Fruit fly (Drosophila melanogaster) whole organism, prepupa: ENCODE measurements around the gene CG31908.

Experiments
- CG11294 ChIP-seq: fragments of 200-800 bp; sonication (Bioruptor generic); IDR thresholded peaks from 2 replicates; pipeline ENCODE4 v1.3.6; 2022; ENCODE audit warnings: missing biosample characterization, missing genetic modification characterization
- CG11902 ChIP-seq: fragments of 200-800 bp; sonication (Bioruptor generic); optimal IDR thresholded peaks from 3 replicates; lab custom pipeline; 2016; ENCODE audit warnings: missing biosample characterization, missing genetic modification characterization
- CG1621 ChIP-seq: fragments of 200-800 bp; sonication (Bioruptor generic); optimal IDR thresholded peaks from 3 replicates; lab custom pipeline; 2018; ENCODE audit warnings: missing biosample characterization, mild to moderate bottlenecking, missing genetic modification characterization
- CG16779 ChIP-seq: fragments of 200-800 bp; sonication (Bioruptor generic); optimal IDR thresholded peaks from 3 replicates; lab custom pipeline; 2017; ENCODE audit warnings: missing biosample characterization, mild to moderate bottlenecking, missing genetic modification characterization
- CG3032 ChIP-seq: fragments of 200-800 bp; optimal IDR thresholded peaks from 2 replicates; lab custom pipeline; 2019; ENCODE audit warnings: missing biosample characterization, mild to moderate bottlenecking, missing genetic modification characterization, moderate library complexity
- CG31627 ChIP-seq: fragments of 200-800 bp; sonication (Bioruptor generic); optimal IDR thresholded peaks from 3 replicates; lab custom pipeline; 2016; ENCODE audit warnings: missing biosample characterization, missing genetic modification characterization
- CG3919 ChIP-seq: fragments of 200-800 bp; sonication (Bioruptor generic); optimal IDR thresholded peaks from 3 replicates; lab custom pipeline; 2016; ENCODE audit warnings: missing biosample characterization, missing genetic modification characterization
- CG6163 ChIP-seq: fragments of 200-800 bp; sonication (Bioruptor generic); IDR thresholded peaks from 3 replicates; pipeline ENCODE4 v1.3.6; 2022; ENCODE audit warnings: missing biosample characterization, missing genetic modification characterization
- CG6276 ChIP-seq: fragments of 200-800 bp; sonication (Bioruptor generic); optimal IDR thresholded peaks from 2 replicates; lab custom pipeline; 2017; ENCODE audit warnings: missing biosample characterization, mild to moderate bottlenecking, missing genetic modification characterization
- CG6792 ChIP-seq: fragments of 200-800 bp; sonication (Bioruptor generic); optimal IDR thresholded peaks from 3 replicates; lab custom pipeline; 2016; ENCODE audit warnings: missing biosample characterization, missing genetic modification characterization
- CG6808 ChIP-seq: fragments of 200-800 bp; sonication (Bioruptor generic); optimal IDR thresholded peaks from 3 replicates; lab custom pipeline; 2017; ENCODE audit warnings: missing biosample characterization, missing genetic modification characterization, mild to moderate bottlenecking, moderate library complexity, missing genetic modification reagents
- CG6854 ChIP-seq: fragments of 200-800 bp; sonication (Bioruptor generic); optimal IDR thresholded peaks from 2 replicates; lab custom pipeline; 2017; ENCODE audit warnings: missing biosample characterization, mild to moderate bottlenecking, missing genetic modification characterization
- CG8119 ChIP-seq: fragments of 200-800 bp; sonication (Bioruptor generic); IDR thresholded peaks from 3 replicates; pipeline ENCODE4 v1.3.6; 2022; ENCODE audit warnings: missing biosample characterization, missing genetic modification characterization
- CG8319 ChIP-seq: fragments of 200-800 bp; sonication (Bioruptor generic); optimal IDR thresholded peaks from 3 replicates; lab custom pipeline; 2016; ENCODE audit warnings: missing biosample characterization, missing genetic modification characterization
- Eip75B ChIP-seq: fragments of 200-800 bp; sonication (Bioruptor generic); optimal IDR thresholded peaks from 3 replicates; lab custom pipeline; 2016; ENCODE audit warnings: missing biosample characterization, missing genetic modification characterization
- Eip78C ChIP-seq: fragments of 200-800 bp; sonication (Bioruptor generic); peaks from one replicate; lab custom pipeline; 2016; ENCODE audit warnings: missing biosample characterization, missing genetic modification characterization
- Ets21C ChIP-seq: fragments of 200-800 bp; sonication (Bioruptor generic); optimal IDR thresholded peaks from 3 replicates; lab custom pipeline; 2016; ENCODE audit warnings: missing biosample characterization, missing genetic modification characterization
- Ets96B ChIP-seq: fragments of 200-800 bp; optimal IDR thresholded peaks from 2 replicates; lab custom pipeline; 2019; ENCODE audit warnings: missing biosample characterization, mild to moderate bottlenecking, missing genetic modification characterization, moderate library complexity
- Gug ChIP-seq: fragments of 200-800 bp; sonication (Bioruptor generic); IDR thresholded peaks from 2 replicates; pipeline ENCODE4 v1.3.6; 2022; ENCODE audit warnings: missing biosample characterization, missing genetic modification characterization
- Hr38 ChIP-seq: sonication (Bioruptor generic); optimal IDR thresholded peaks from 2 replicates; lab custom pipeline; 2016; ENCODE audit warnings: missing biosample characterization, missing genetic modification characterization
- Lpt ChIP-seq: fragments of 200-800 bp; sonication (Bioruptor generic); optimal IDR thresholded peaks from 3 replicates; lab custom pipeline; 2016; ENCODE audit warnings: missing biosample characterization, missing genetic modification characterization
- OdsH ChIP-seq: fragments of 200-800 bp; sonication (Bioruptor generic); optimal IDR thresholded peaks from 3 replicates; lab custom pipeline; 2016; ENCODE audit warnings: missing biosample characterization, missing genetic modification characterization
- Smox ChIP-seq: fragments of 200-800 bp; sonication (Bioruptor generic); optimal IDR thresholded peaks from 3 replicates; lab custom pipeline; 2016; ENCODE audit warnings: missing biosample characterization, missing genetic modification characterization
- Sox102F ChIP-seq: fragments of 200-800 bp; sonication (Bioruptor generic); optimal IDR thresholded peaks from 2 replicates; lab custom pipeline; 2016; ENCODE audit warnings: missing biosample characterization, mild to moderate bottlenecking, missing genetic modification characterization
- Sox14 ChIP-seq: fragments of 200-800 bp; sonication (Bioruptor generic); optimal IDR thresholded peaks from 3 replicates; lab custom pipeline; 2016; ENCODE audit warnings: missing biosample characterization, missing genetic modification characterization
- Sox15 ChIP-seq: fragments of 200-800 bp; sonication (Bioruptor generic); optimal IDR thresholded peaks from 3 replicates; lab custom pipeline; 2016; ENCODE audit warnings: missing biosample characterization, missing genetic modification characterization
- achi ChIP-seq: fragments of 200-800 bp; sonication (Bioruptor generic); optimal IDR thresholded peaks from 3 replicates; lab custom pipeline; 2016; ENCODE audit warnings: missing biosample characterization, missing genetic modification characterization
- acj6 ChIP-seq: fragments of 200-800 bp; sonication (Bioruptor generic); optimal IDR thresholded peaks from 3 replicates; lab custom pipeline; 2016; ENCODE audit warnings: missing biosample characterization, missing genetic modification characterization
- cyc ChIP-seq: fragments of 200-800 bp; sonication (Bioruptor generic); optimal IDR thresholded peaks from 3 replicates; lab custom pipeline; 2016; ENCODE audit warnings: missing biosample characterization, missing genetic modification characterization
- dac ChIP-seq: fragments of 200-800 bp; sonication (Bioruptor generic); optimal IDR thresholded peaks from 2 replicates; lab custom pipeline; 2017; ENCODE audit warnings: missing biosample characterization, mild to moderate bottlenecking, missing genetic modification characterization
- dsx ChIP-seq: fragments of 200-800 bp; optimal IDR thresholded peaks from 3 replicates; lab custom pipeline; 2019; ENCODE audit warnings: missing biosample characterization, mild to moderate bottlenecking, missing genetic modification characterization, moderate library complexity; ENCODE audit not compliant: poor library complexity, severe bottlenecking
- eg ChIP-seq: fragments of 200-800 bp; sonication (Bioruptor generic); IDR thresholded peaks from 3 replicates; pipeline ENCODE4 v1.3.6; 2022; ENCODE audit warnings: missing biosample characterization, missing genetic modification characterization
- esn ChIP-seq: fragments of 200-800 bp; sonication (Bioruptor generic); optimal IDR thresholded peaks from 2 replicates; lab custom pipeline; 2016; ENCODE audit warnings: missing biosample characterization, mild to moderate bottlenecking, missing genetic modification characterization, moderate library complexity
- fd59A ChIP-seq: fragments of 200-800 bp; sonication (Bioruptor generic); optimal IDR thresholded peaks from 2 replicates; lab custom pipeline; 2017; ENCODE audit warnings: missing biosample characterization, mild to moderate bottlenecking, missing genetic modification characterization, missing genetic modification reagents
- fkh ChIP-seq: fragments of 200-800 bp; sonication (Bioruptor generic); optimal IDR thresholded peaks from 3 replicates; lab custom pipeline; 2017; ENCODE audit warnings: missing biosample characterization, mild to moderate bottlenecking, missing genetic modification characterization, moderate library complexity
- net ChIP-seq: fragments of 200-800 bp; sonication (Bioruptor generic); optimal IDR thresholded peaks from 3 replicates; lab custom pipeline; 2016; ENCODE audit warnings: missing biosample characterization, missing genetic modification characterization
- salr ChIP-seq, 2 experiments: fragments of 200-800 bp; sonication (Bioruptor generic); optimal IDR thresholded peaks; 3 replicates each; lab custom pipeline; 2016 to 2018; ENCODE audit warnings: missing biosample characterization in 2 of 2, missing genetic modification characterization in 2 of 2, mild to moderate bottlenecking in 1 of 2
- spab ChIP-seq: fragments of 200-800 bp; sonication (Bioruptor generic); optimal IDR thresholded peaks from 2 replicates; lab custom pipeline; 2017; ENCODE audit warnings: missing biosample characterization, mild to moderate bottlenecking, missing genetic modification characterization, missing genetic modification reagents
- svp ChIP-seq: fragments of 200-800 bp; sonication (Bioruptor generic); peaks from one replicate; lab custom pipeline; 2016; ENCODE audit warnings: missing biosample characterization, missing genetic modification characterization
- vri ChIP-seq: fragments of 200-800 bp; sonication (Bioruptor generic); optimal IDR thresholded peaks from 3 replicates; lab custom pipeline; 2016; ENCODE audit warnings: missing biosample characterization, mild to moderate bottlenecking, missing genetic modification characterization

Gene CG31908

DNA sequence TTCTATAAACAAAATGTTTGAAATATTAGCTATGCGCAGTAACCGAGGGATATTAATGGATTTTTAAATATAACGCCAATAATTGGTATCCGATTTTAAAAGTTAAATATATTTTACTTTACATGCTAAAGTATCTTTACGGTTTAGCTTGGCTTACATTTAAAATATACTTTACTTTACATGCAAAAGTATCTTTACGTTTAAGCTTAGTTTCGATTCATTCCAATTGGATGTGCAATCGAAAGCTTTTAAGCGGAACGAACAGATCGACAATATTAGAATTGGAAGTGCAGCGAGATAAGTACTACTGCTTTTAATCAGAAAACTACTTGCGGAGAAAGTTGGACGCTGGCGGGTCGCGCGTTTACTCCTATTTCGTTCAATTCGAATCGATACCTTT, 1.8 kb upstream of the CG31908 start:
- TF ChIP-seq OdsH (GFP tag; lab: Kevin White, UChicago) (no peak), spab (GFP tag; lab: Kevin White, UChicago) (no peak), CG6163 (no peak), CG11902 (GFP tag; lab: Kevin White, UChicago) (no peak), CG8119 (GFP tag; lab: Robert Waterston, UW) (no peak), fd59A (no peak), dac (GFP tag; lab: Kevin White, UChicago) (no peak)

DNA sequence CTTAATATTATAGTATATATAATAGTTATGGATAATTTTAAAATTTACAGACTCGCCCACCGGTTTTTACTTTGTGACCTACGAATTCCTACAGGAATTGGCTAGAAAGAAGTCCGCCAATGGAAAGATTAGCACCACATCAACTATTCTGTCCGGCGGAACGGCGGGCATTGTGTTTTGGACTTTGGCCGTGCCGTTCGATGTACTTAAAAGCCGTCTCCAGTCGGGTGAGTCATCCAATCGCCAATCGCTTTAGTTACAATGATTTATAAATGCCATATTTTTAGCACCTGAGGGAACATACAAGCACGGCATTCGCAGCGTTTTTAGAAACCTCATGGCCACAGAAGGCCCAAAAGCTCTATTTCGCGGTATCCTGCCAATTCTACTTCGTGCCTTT, 1.3 kb upstream of the CG31908 start:
- TF ChIP-seq CG6854 (peak; percentile 1), spab (GFP tag; lab: Kevin White, UChicago) (no peak)

DNA sequence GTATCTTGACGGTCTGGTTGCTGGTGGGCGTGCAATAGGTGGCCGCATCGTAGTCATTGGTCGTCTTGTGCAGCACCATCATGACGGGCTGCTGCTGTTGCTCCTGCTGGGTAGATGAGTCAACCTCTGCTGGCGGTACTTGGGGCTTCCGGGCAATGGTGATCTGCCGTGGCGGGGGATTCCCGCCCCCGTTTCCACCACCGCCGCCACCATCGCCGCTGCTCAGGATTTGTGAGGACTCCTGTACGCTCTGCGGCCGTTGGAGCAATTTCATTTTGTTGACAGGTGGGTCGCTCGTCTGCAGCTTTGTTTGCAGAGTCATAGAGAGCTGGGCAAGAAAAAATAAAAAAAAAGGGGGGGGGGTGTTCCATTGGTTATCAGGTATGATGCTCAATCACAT, 881 bp downstream of the CG31908 start:
- TF ChIP-seq Ets96B (no peak), CG16779 (tag; lab: Kevin White, UChicago) (no peak), Sox15 (GFP tag; lab: Kevin White, UChicago) (no peak), dsx (GFP tag; lab: Kevin White, UChicago) (no peak), svp (no peak), Sox14 (no peak), Hr38 (GFP tag; lab: Kevin White, UChicago) (no peak), eg (GFP tag; lab: Robert Waterston, UW) (no peak), Lpt (no peak), salr (GFP tag; optimal IDR thresholded peaks at IDR 0.05; lab: Kevin White, UChicago) (no peak), CG6276 (GFP tag; lab: Kevin White, UChicago) (no peak), net (GFP tag; lab: Kevin White, UChicago) (no peak), spab (GFP tag; lab: Kevin White, UChicago) (no peak)

DNA sequence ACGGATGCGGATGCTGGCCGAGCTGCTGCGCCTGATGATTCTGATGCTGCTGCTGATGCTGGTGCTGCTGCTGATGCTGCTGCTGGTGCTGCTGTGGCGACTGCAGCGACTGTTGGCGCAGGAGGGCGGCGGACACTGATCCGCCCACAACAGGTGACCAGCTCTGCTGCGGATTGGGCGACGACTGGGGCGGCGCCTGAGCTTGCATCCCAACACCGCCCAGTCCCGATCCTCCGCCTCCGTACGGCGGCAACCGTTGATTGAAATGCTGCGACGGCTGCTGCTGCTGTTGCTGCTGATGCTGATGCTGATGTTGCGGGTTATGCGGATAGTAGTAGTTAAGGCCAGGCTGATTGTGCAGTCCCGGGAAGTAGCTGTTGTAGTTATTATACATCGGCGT, 1.9 kb downstream of the CG31908 start:
- TF ChIP-seq salr (GFP tag; optimal IDR thresholded peaks at IDR 0.05; lab: Kevin White, UChicago) = no peak
- no peak for TF ChIP-seq achi (GFP tag; lab: Kevin White, UChicago)
- no peak for TF ChIP-seq Ets21C (GFP tag; lab: Kevin White, UChicago)
- no peak for TF ChIP-seq CG6792 (GFP tag; lab: Kevin White, UChicago)

DNA sequence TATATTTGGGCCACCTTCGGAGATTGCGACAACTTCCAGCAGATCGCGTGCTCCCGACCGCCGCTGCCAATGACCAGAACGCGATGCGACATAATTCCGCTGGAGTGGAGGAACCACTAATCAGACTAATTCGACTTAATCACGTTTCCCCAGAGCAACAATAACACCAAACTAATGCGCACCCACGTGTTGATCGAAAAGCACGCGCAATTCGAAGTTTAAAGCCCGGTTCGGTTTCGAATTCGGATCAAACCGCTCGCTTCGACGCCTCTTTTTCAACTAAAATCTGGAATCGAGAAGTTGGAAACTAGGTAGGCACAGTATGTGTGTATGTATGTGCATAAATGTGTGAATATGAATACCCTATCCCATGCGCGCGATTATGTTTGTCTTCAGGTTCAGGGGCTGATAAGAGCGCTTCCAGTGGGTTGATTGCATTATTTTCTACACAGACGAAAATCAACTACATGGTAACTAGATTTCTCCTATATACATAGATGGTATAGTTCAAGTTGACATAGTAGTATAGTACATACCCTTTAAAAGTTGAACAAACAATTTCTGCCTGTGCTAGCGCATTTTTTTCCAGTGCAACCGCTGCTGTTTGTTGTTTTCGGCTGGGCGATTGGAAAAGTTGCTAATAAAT, 3.5 kb downstream of the CG31908 start, which contains the start of gene Gart:
TSS of gene Gart (minus strand) at position 285 of the 646 bp plus-strand sequence.
- TF ChIP-seq Ets96B = peak; percentile 59
- peak; percentile 76 for TF ChIP-seq OdsH (GFP tag; lab: Kevin White, UChicago)
- TF ChIP-seq CG16779 (tag; lab: Kevin White, UChicago) = no peak
- TF ChIP-seq CG6808 = no peak
- TF ChIP-seq fkh (GFP tag; lab: Kevin White, UChicago) = peak; percentile 94
- no peak for TF ChIP-seq CG6854
- TF ChIP-seq CG6163 = peak; percentile 80
- TF ChIP-seq achi (GFP tag; lab: Kevin White, UChicago) = peak; percentile 59
- TF ChIP-seq Eip78C (GFP tag; lab: Kevin White, UChicago) = peak; percentile 90
- peak; percentile 89 for TF ChIP-seq CG31627 (GFP tag; lab: Kevin White, UChicago)
- no peak for TF ChIP-seq CG6276 (GFP tag; lab: Kevin White, UChicago)
- TF ChIP-seq esn (GFP tag; lab: Kevin White, UChicago) = peak; percentile 92
- no peak for TF ChIP-seq CG8319 (GFP tag; lab: Kevin White, UChicago)
- TF ChIP-seq dac (GFP tag; lab: Kevin White, UChicago) = peak; percentile 24
- TF ChIP-seq Smox (GFP tag; lab: Kevin White, UChicago) = peak; percentile 87
- peak; percentile 71 for TF ChIP-seq CG8119 (GFP tag; lab: Robert Waterston, UW)
- TF ChIP-seq CG1621 (tag; lab: Kevin White, UChicago) = peak; percentile 16
- peak; percentile 87 for TF ChIP-seq vri
- TF ChIP-seq CG11294 (GFP tag; lab: Robert Waterston, UW) = no peak
- TF ChIP-seq Eip75B (GFP tag; lab: Kevin White, UChicago) = peak; percentile 75
- peak; percentile 77 for TF ChIP-seq net (GFP tag; lab: Kevin White, UChicago)
- TF ChIP-seq Sox15 (GFP tag; lab: Kevin White, UChicago) = peak; percentile 59
- peak; percentile 87 for TF ChIP-seq Sox102F (GFP tag; lab: Kevin White, UChicago)
- TF ChIP-seq salr (GFP tag; optimal IDR thresholded peaks at IDR 0.05; lab: Kevin White, UChicago) = peak in 1 of 2 experiments; percentile 34
- TF ChIP-seq svp = peak; percentile 100
- TF ChIP-seq spab (GFP tag; lab: Kevin White, UChicago) = no peak
- TF ChIP-seq eg (GFP tag; lab: Robert Waterston, UW) = no peak; the same call in 2 of the 3 replicates
- no peak for TF ChIP-seq CG3032 (tag; lab: Kevin White, UChicago)
- TF ChIP-seq cyc = peak; percentile 88
- TF ChIP-seq CG6792 (GFP tag; lab: Kevin White, UChicago) = peak; percentile 70
- TF ChIP-seq Gug (GFP tag; lab: Robert Waterston, UW) = peak; percentile 30; the same call in 1 of the 2 replicates
- TF ChIP-seq acj6 (GFP tag; lab: Kevin White, UChicago) = peak; percentile 72
- peak; percentile 88 for TF ChIP-seq Sox14
- TF ChIP-seq CG3919 (GFP tag; lab: Kevin White, UChicago) = peak; percentile 77
